Fruit fly (Drosophila melanogaster) whole organism, embryonic: Measurements from ENCODE around the gene CG15152.
A peak's percentile ranks its signal among the peaks of the same experiment; 100 is the strongest.

Experiments used
- BEAF-32 ChIP-seq: fragments of 200-800 bp; sonication (Bioruptor generic); optimal IDR thresholded peaks from 3 replicates; lab custom pipeline; 2017; ENCODE audit warnings: missing biosample characterization, missing genetic modification characterization, mild to moderate bottlenecking, moderate library complexity, missing genetic modification reagents
- Bgb ChIP-seq: fragments of 200-800 bp; sonication (Bioruptor generic); IDR thresholded peaks from 2 replicates; pipeline ENCODE4 v1.3.6; 2022; ENCODE audit warnings: missing biosample characterization, missing genetic modification characterization; ENCODE audit not compliant: partially characterized antibody
- CG12942 ChIP-seq: fragments of 200-800 bp; sonication (Bioruptor generic); optimal IDR thresholded peaks from 3 replicates; lab custom pipeline; 2016; ENCODE audit warnings: missing biosample characterization, missing genetic modification characterization
- CG15514 ChIP-seq: fragments of 200-800 bp; sonication (Bioruptor generic); optimal IDR thresholded peaks from 3 replicates; lab custom pipeline; 2017; ENCODE audit warnings: missing biosample characterization, missing genetic modification characterization, mild to moderate bottlenecking, moderate library complexity, missing genetic modification reagents
- CG1602 ChIP-seq: fragments of 200-800 bp; sonication (Bioruptor generic); optimal IDR thresholded peaks from 3 replicates; lab custom pipeline; 2016; ENCODE audit warnings: missing biosample characterization, missing genetic modification characterization
- CG2712 ChIP-seq: fragments of 200-800 bp; optimal IDR thresholded peaks from 3 replicates; lab custom pipeline; 2019; ENCODE audit warnings: missing biosample characterization, mild to moderate bottlenecking, missing genetic modification characterization, moderate library complexity
- CG30403 ChIP-seq: fragments of 200-800 bp; sonication (Bioruptor generic); optimal IDR thresholded peaks from 3 replicates; lab custom pipeline; 2016; ENCODE audit warnings: missing biosample characterization, missing genetic modification characterization
- CG32772 ChIP-seq: fragments of 200-800 bp; sonication (Bioruptor generic); IDR thresholded peaks from 2 replicates; pipeline ENCODE4 v1.3.6; 2022; ENCODE audit warnings: missing biosample characterization, missing genetic modification characterization
- CG4424 ChIP-seq: fragments of 200-800 bp; sonication (Bioruptor generic); optimal IDR thresholded peaks from 3 replicates; lab custom pipeline; 2016; ENCODE audit warnings: missing biosample characterization, missing genetic modification characterization
- CG5245 ChIP-seq: fragments of 200-800 bp; sonication (Bioruptor generic); optimal IDR thresholded peaks from 3 replicates; lab custom pipeline; 2016; ENCODE audit warnings: missing biosample characterization, missing genetic modification characterization
- CG7786 ChIP-seq: fragments of 200-800 bp; sonication (Bioruptor generic); optimal IDR thresholded peaks from 2 replicates; lab custom pipeline; 2016; ENCODE audit warnings: missing biosample characterization, missing genetic modification characterization
- CG8478 ChIP-seq: fragments of >200 bp; optimal IDR thresholded peaks from 2 replicates; lab custom pipeline; 2018
- CG9215 ChIP-seq: fragments of 200-800 bp; sonication (Bioruptor generic); IDR thresholded peaks from 2 replicates; pipeline ENCODE4 v1.3.6; 2022; ENCODE audit warnings: missing biosample characterization, missing genetic modification characterization
- CG9437 ChIP-seq: fragments of 200-800 bp; sonication (Bioruptor generic); optimal IDR thresholded peaks from 2 replicates; lab custom pipeline; 2018; ENCODE audit warnings: missing biosample characterization, mild to moderate bottlenecking, missing genetic modification characterization
- CG9727 ChIP-seq: fragments of 200-800 bp; sonication (Bioruptor generic); optimal IDR thresholded peaks from 3 replicates; lab custom pipeline; 2017; ENCODE audit warnings: missing biosample characterization, mild to moderate bottlenecking, missing genetic modification characterization
- D19A ChIP-seq: fragments of 200-800 bp; optimal IDR thresholded peaks from 3 replicates; lab custom pipeline; 2019; ENCODE audit warnings: missing biosample characterization, mild to moderate bottlenecking, missing genetic modification characterization, moderate library complexity
- Doc3 ChIP-seq: fragments of 200-800 bp; sonication (Bioruptor generic); IDR thresholded peaks from 3 replicates; pipeline ENCODE4 v1.3.6; 2022; ENCODE audit warnings: missing biosample characterization, missing genetic modification characterization; ENCODE audit not compliant: partially characterized antibody
- HHEX ChIP-seq: fragments of 200-800 bp; sonication (Bioruptor generic); optimal IDR thresholded peaks from 3 replicates; lab custom pipeline; 2017; ENCODE audit warnings: missing biosample characterization, mild to moderate bottlenecking, missing genetic modification characterization, missing genetic modification reagents
- Hr39 ChIP-seq: fragments of >200 bp; optimal IDR thresholded peaks from 2 replicates; lab custom pipeline; 2017
- Kr ChIP-seq: fragments of 200-800 bp; sonication (Bioruptor generic); optimal IDR thresholded peaks from 2 replicates; lab custom pipeline; 2017; ENCODE audit warnings: missing biosample characterization, mild to moderate bottlenecking, missing genetic modification characterization
- Lim3 ChIP-seq: fragments of 200-800 bp; sonication (Bioruptor generic); IDR thresholded peaks from 2 replicates; pipeline ENCODE4 v1.3.6; 2022; ENCODE audit warnings: missing biosample characterization, missing genetic modification characterization
- MTF-1 ChIP-seq: fragments of 200-800 bp; sonication (Bioruptor generic); optimal IDR thresholded peaks from 2 replicates; lab custom pipeline; 2018; ENCODE audit warnings: missing biosample characterization, mild to moderate bottlenecking, missing genetic modification characterization, borderline replicate concordance
- Max ChIP-seq: fragments of 200-800 bp; sonication (Bioruptor generic); optimal IDR thresholded peaks from 2 replicates; lab custom pipeline; 2016; ENCODE audit warnings: missing biosample characterization, mild to moderate bottlenecking, missing genetic modification characterization
- Nf-YB ChIP-seq: fragments of 200-800 bp; sonication (Bioruptor generic); optimal IDR thresholded peaks from 3 replicates; lab custom pipeline; 2019; ENCODE audit warnings: missing biosample characterization, mild to moderate bottlenecking, missing genetic modification characterization, moderate library complexity
- Nf-YC ChIP-seq: fragments of 200-800 bp; optimal IDR thresholded peaks from 3 replicates; lab custom pipeline; 2019; ENCODE audit warnings: missing biosample characterization, mild to moderate bottlenecking, missing genetic modification characterization, moderate library complexity
- Oli ChIP-seq: fragments of 200-800 bp; sonication (Bioruptor generic); optimal IDR thresholded peaks from 2 replicates; lab custom pipeline; 2018; ENCODE audit warnings: missing biosample characterization, mild to moderate bottlenecking, missing genetic modification characterization, moderate library complexity
- Sin3A ChIP-seq: fragments of >200 bp; optimal IDR thresholded peaks from 2 replicates; lab custom pipeline; 2018
- aop ChIP-seq: fragments of 200-800 bp; sonication (Bioruptor generic); IDR thresholded peaks from 2 replicates; pipeline ENCODE4 v1.3.6; 2022; ENCODE audit warnings: missing biosample characterization, missing genetic modification characterization
- ash1 ChIP-seq: fragments of 200-800 bp; sonication (Bioruptor generic); optimal IDR thresholded peaks from 2 replicates; lab custom pipeline; 2018; ENCODE audit warnings: missing biosample characterization, mild to moderate bottlenecking, missing genetic modification characterization
- chn ChIP-seq: fragments of 200-800 bp; sonication (Bioruptor generic); optimal IDR thresholded peaks from 2 replicates; lab custom pipeline; 2016; ENCODE audit warnings: missing biosample characterization, missing genetic modification characterization
- dpn ChIP-seq, 2 experiments: fragments of 200-800 bp; sonication (Bioruptor generic); optimal IDR thresholded peaks; 3 replicates each; lab custom pipeline; 2016; ENCODE audit warnings: missing biosample characterization in 2 of 2, missing genetic modification characterization in 2 of 2
- esg ChIP-seq: fragments of 200-800 bp; sonication (Bioruptor generic); conservative IDR thresholded peaks from 2 replicates; pipeline ENCODE4 v1.3.6; 2022; ENCODE audit warnings: missing biosample characterization, missing genetic modification characterization
- eve ChIP-seq, 2 experiments: fragments of >200 bp; optimal IDR thresholded peaks; 2 replicates each; lab custom pipeline; 2017; ENCODE audit warnings: missing biosample characterization in 2 of 2, missing genetic modification characterization in 2 of 2
- ftz-f1 ChIP-seq: fragments of 200-800 bp; sonication (Bioruptor generic); optimal IDR thresholded peaks from 2 replicates; lab custom pipeline; 2016; ENCODE audit warnings: missing biosample characterization, missing genetic modification characterization
- gce ChIP-seq: fragments of 200-800 bp; sonication (Bioruptor generic); IDR thresholded peaks from 3 replicates; pipeline ENCODE4 v1.3.6; 2022; ENCODE audit warnings: missing biosample characterization, missing genetic modification characterization
- gcm ChIP-seq: fragments of 200-800 bp; sonication (Bioruptor generic); optimal IDR thresholded peaks from 2 replicates; lab custom pipeline; 2019; ENCODE audit warnings: missing biosample characterization, mild to moderate bottlenecking, missing genetic modification characterization, moderate library complexity
- gsb ChIP-seq: fragments of 200-800 bp; sonication (Bioruptor generic); IDR thresholded peaks from 2 replicates; pipeline ENCODE4 v1.3.6; 2022; ENCODE audit warnings: missing biosample characterization, missing genetic modification characterization
- inv ChIP-seq: fragments of 200-800 bp; sonication (Bioruptor generic); IDR thresholded peaks from 2 replicates; pipeline ENCODE4 v1.3.6; 2022; ENCODE audit warnings: missing biosample characterization, missing genetic modification characterization; ENCODE audit not compliant: partially characterized antibody
- lab ChIP-seq: fragments of 200-800 bp; sonication (Bioruptor generic); optimal IDR thresholded peaks from 3 replicates; lab custom pipeline; 2017; ENCODE audit warnings: missing biosample characterization, missing genetic modification characterization, mild to moderate bottlenecking, moderate library complexity, missing genetic modification reagents
- lola ChIP-seq, 3 experiments: fragments of >200 bp in 2 of 3; fragments of 200-800 bp in 1 of 3; sonication (Bioruptor generic) in 1 of 3; optimal IDR thresholded peaks; 2 replicates each; lab custom pipeline; 2017 to 2019; ENCODE audit warnings: missing biosample characterization in 3 of 3, missing genetic modification characterization in 3 of 3, mild to moderate bottlenecking in 1 of 3, moderate library complexity in 1 of 3
- luna ChIP-seq: fragments of 200-800 bp; sonication (Bioruptor generic); optimal IDR thresholded peaks from 2 replicates; lab custom pipeline; 2016; ENCODE audit warnings: missing biosample characterization, missing genetic modification characterization
- mirr ChIP-seq: fragments of 200-800 bp; sonication (Bioruptor generic); optimal IDR thresholded peaks from 3 replicates; lab custom pipeline; 2018; ENCODE audit warnings: missing biosample characterization, mild to moderate bottlenecking, missing genetic modification characterization
- odd ChIP-seq: fragments of 200-800 bp; sonication (Bioruptor generic); optimal IDR thresholded peaks from 2 replicates; lab custom pipeline; 2017; ENCODE audit warnings: missing biosample characterization, mild to moderate bottlenecking, missing genetic modification characterization
- otp ChIP-seq: fragments of 200-800 bp; sonication (Bioruptor generic); IDR thresholded peaks from 3 replicates; pipeline ENCODE4, ENCODE4 v1.3.6; 2022; ENCODE audit warnings: missing biosample characterization, missing genetic modification characterization
- pita ChIP-seq: fragments of 200-800 bp; sonication (Bioruptor generic); optimal IDR thresholded peaks from 2 replicates; lab custom pipeline; 2017; ENCODE audit warnings: missing biosample characterization, mild to moderate bottlenecking, missing genetic modification characterization
- run ChIP-seq: fragments of 200-800 bp; sonication (Bioruptor generic); optimal IDR thresholded peaks from 3 replicates; lab custom pipeline; 2018; ENCODE audit warnings: missing biosample characterization, mild to moderate bottlenecking, missing genetic modification characterization
- sob ChIP-seq: fragments of 200-800 bp; sonication (Bioruptor generic); IDR thresholded peaks from 2 replicates; pipeline ENCODE4 v1.3.6; 2022; ENCODE audit warnings: missing biosample characterization, missing genetic modification characterization
- sqz ChIP-seq: fragments of 200-800 bp; sonication (Bioruptor generic); optimal IDR thresholded peaks from 3 replicates; lab custom pipeline; 2018; ENCODE audit warnings: missing biosample characterization, mild to moderate bottlenecking, missing genetic modification characterization
- tin ChIP-seq: fragments of 200-800 bp; sonication (Bioruptor generic); optimal IDR thresholded peaks from 3 replicates; lab custom pipeline; 2016; ENCODE audit warnings: missing biosample characterization, missing genetic modification characterization
- twi ChIP-seq: fragments of 200-800 bp; optimal IDR thresholded peaks from 2 replicates; lab custom pipeline; 2019; ENCODE audit warnings: missing biosample characterization, mild to moderate bottlenecking, missing genetic modification characterization, moderate library complexity
- unc-4 ChIP-seq: fragments of 200-800 bp; sonication (Bioruptor generic); IDR thresholded peaks from 2 replicates; pipeline ENCODE4 v1.3.6; 2022; ENCODE audit warnings: missing biosample characterization, missing genetic modification characterization; ENCODE audit not compliant: partially characterized antibody
- vfl ChIP-seq: fragments of 200-800 bp; sonication (Bioruptor generic); optimal IDR thresholded peaks from 2 replicates; lab custom pipeline; 2016; ENCODE audit warnings: missing biosample characterization, missing genetic modification characterization

Gene CG15152

dm6 chr2L:18136427-18136857 is 22.1 kb downstream of the CG15152 start (continued):
- TF ChIP-seq MTF-1 (no peak), aop (GFP tag; lab: Robert Waterston, UW) (no peak), sqz (GFP tag; lab: Kevin White, UChicago) (no peak), dpn (GFP tag; optimal IDR thresholded peaks at IDR 0.05; lab: Kevin White, UChicago) (peak in 1 of 2 experiments; percentile 43), CG5245 (no peak), gce (GFP tag; lab: Robert Waterston, UW) (no peak), inv (GFP tag; lab: Robert Waterston, UW) (no peak), tin (GFP tag; lab: Kevin White, UChicago) (no peak), CG7786 (peak; percentile 39), lola (GFP tag; optimal IDR thresholded peaks at IDR 0.05; lab: Kevin White, UChicago) (no peak), CG12942 (GFP tag; lab: Kevin White, UChicago) (no peak), D19A (tag; lab: Kevin White, UChicago) (no peak), Nf-YB (GFP tag; lab: Kevin White, UChicago) (no peak), pita (no peak), Lim3 (GFP tag; lab: Robert Waterston, UW) (no peak), CG9727 (peak; percentile 40), CG30403 (GFP tag; lab: Kevin White, UChicago) (no peak), Kr (GFP tag; lab: Kevin White, UChicago) (no peak), Hr39 (lab: Kevin White, UChicago) (no peak), eve (GFP tag; optimal IDR thresholded peaks at IDR 0.05; lab: Kevin White, UChicago) (no peak), chn (no peak), otp (0 out of 3 replicates have a peak, but pooled peaks have one; percentile 10), CG32772 (GFP tag; lab: Robert Waterston, UW) (no peak), lab (peak; percentile 86), ash1 (peak; percentile 18), esg (no peak), HHEX (GFP tag; lab: Kevin White, UChicago) (peak; percentile 27), Bgb (GFP tag; lab: Robert Waterston, UW) (no peak), Max (GFP tag; lab: Kevin White, UChicago) (no peak), Oli (tag; lab: Kevin White, UChicago) (no peak), twi (tag; lab: Kevin White, UChicago) (no peak), odd (no peak), Doc3 (GFP tag; lab: Robert Waterston, UW) (no peak), mirr (peak; percentile 2), vfl (GFP tag; lab: Kevin White, UChicago) (no peak), CG8478 (lab: Kevin White, UChicago) (no peak), gsb (GFP tag; lab: Robert Waterston, UW) (0 out of 2 replicates have a peak, but pooled peaks have one; percentile 46), sob (GFP tag; lab: Robert Waterston, UW) (peak; percentile 50; the same call in 1 of the 2 replicates), gcm (GFP tag; lab: Kevin White, UChicago) (no peak), CG2712 (tag; lab: Kevin White, UChicago) (no peak), run (tag; lab: Kevin White, UChicago) (no peak), Nf-YC (tag; lab: Kevin White, UChicago) (no peak), CG15514 (peak; percentile 58), CG4424 (no peak), BEAF-32 (no peak), CG9215 (no peak), Sin3A (lab: Kevin White, UChicago) (no peak), CG1602 (GFP tag; lab: Kevin White, UChicago) (no peak), luna (GFP tag; lab: Kevin White, UChicago) (peak; percentile 25), ftz-f1 (peak; percentile 89), unc-4 (no peak), CG9437 (GFP tag; lab: Kevin White, UChicago) (no peak)
